Fruit fly (Drosophila melanogaster) Kc167 (cell line): ENCODE data around the gene Coq7.

ENCODE experiments used
- Myc ChIP-seq: fragments of >200 bp; optimal IDR thresholded peaks from 2 replicates; lab custom pipeline; 2017; ENCODE audit warnings: missing external identifiers
- Sin3A ChIP-seq: fragments of >200 bp; optimal IDR thresholded peaks from 2 replicates; lab custom pipeline; 2018; ENCODE audit warnings: missing external identifiers
- h ChIP-seq: fragments of >200 bp; optimal IDR thresholded peaks from 3 replicates; lab custom pipeline; 2018; ENCODE audit warnings: missing external identifiers
- insv ChIP-seq: fragments of >200 bp; optimal IDR thresholded peaks from 3 replicates; lab custom pipeline; 2018; ENCODE audit warnings: missing external identifiers
- psq ChIP-seq: fragments of >200 bp; optimal IDR thresholded peaks from 2 replicates; lab custom pipeline; 2017; ENCODE audit warnings: missing external identifiers
- ttk ChIP-seq: sonication (Bioruptor generic); optimal IDR thresholded peaks from 2 replicates; lab custom pipeline; 2017; ENCODE audit warnings: missing external identifiers

Gene Coq7

dm6 chrX:6778780-6779179, 7.8 kb downstream of the Coq7 start:
- TF ChIP-seq h (lab: Kevin White, UChicago), result no peak
- TF ChIP-seq ttk (lab: Kevin White, UChicago), result no peak
- no peak for TF ChIP-seq Myc
- no peak for TF ChIP-seq psq (lab: Kevin White, UChicago)
- no peak for TF ChIP-seq insv
- TF ChIP-seq Sin3A, result no peak

- TF ChIP-seq h (lab: Kevin White, UChicago) (no peak), insv (no peak)
Observed at dm6 chrX:6779609-6780139, 8.6 kb downstream of the Coq7 start, which contains the start of gene shf. Gene shf, minus strand, starts transcription at chrX:6779659.

- TF ChIP-seq h (lab: Kevin White, UChicago), result no peak
- TF ChIP-seq Myc, result no peak
- no peak for TF ChIP-seq ttk (lab: Kevin White, UChicago)
- TF ChIP-seq psq (lab: Kevin White, UChicago), result no peak
- TF ChIP-seq Sin3A, result no peak
Observed at dm6 chrX:6790944-6791343, 19.9 kb downstream of the Coq7 start.

- TF ChIP-seq Sin3A (no peak), psq (lab: Kevin White, UChicago) (no peak), Myc (no peak), h (lab: Kevin White, UChicago) (no peak), insv (no peak), ttk (lab: Kevin White, UChicago) (no peak)
Observed at dm6 chrX:6791531-6791930, 20.5 kb downstream of the Coq7 start.

- no peak for TF ChIP-seq Sin3A
- no peak for TF ChIP-seq Myc
- no peak for TF ChIP-seq psq (lab: Kevin White, UChicago)
- no peak for TF ChIP-seq h (lab: Kevin White, UChicago)
- no peak for TF ChIP-seq ttk (lab: Kevin White, UChicago)
- no peak for TF ChIP-seq insv
Observed at dm6 chrX:6792891-6793290, 21.9 kb downstream of the Coq7 start.

dm6 chrX:6793390-6793789, 22.4 kb downstream of the Coq7 start:
- TF ChIP-seq psq (lab: Kevin White, UChicago) (no peak), Sin3A (no peak), Myc (no peak), insv (no peak), h (lab: Kevin White, UChicago) (no peak), ttk (lab: Kevin White, UChicago) (no peak)

dm6 chrX:6794190-6794589, 23.2 kb downstream of the Coq7 start:
- no peak for TF ChIP-seq ttk (lab: Kevin White, UChicago)
- no peak for TF ChIP-seq Myc

- TF ChIP-seq h (lab: Kevin White, UChicago) (no peak), insv (no peak), Sin3A (no peak), Myc (no peak), ttk (lab: Kevin White, UChicago) (no peak), psq (lab: Kevin White, UChicago) (no peak)
Observed at dm6 chrX:6794826-6795225, 23.8 kb downstream of the Coq7 start.

dm6 chrX:6795987-6796691, 25.1 kb downstream of the Coq7 start:
- TF ChIP-seq insv (no peak), h (lab: Kevin White, UChicago) (no peak), Myc (no peak), Sin3A (no peak), psq (lab: Kevin White, UChicago) (no peak), ttk (lab: Kevin White, UChicago) (no peak)

- TF ChIP-seq psq (lab: Kevin White, UChicago), result no peak
- no peak for TF ChIP-seq insv
- TF ChIP-seq h (lab: Kevin White, UChicago), result no peak
- no peak for TF ChIP-seq Myc
- no peak for TF ChIP-seq Sin3A
- TF ChIP-seq ttk (lab: Kevin White, UChicago), result no peak
Observed at dm6 chrX:6796972-6797371, 25.9 kb downstream of the Coq7 start.

dm6 chrX:6799261-6800022, 28.4 kb downstream of the Coq7 start:
- TF ChIP-seq psq (lab: Kevin White, UChicago) (no peak), h (lab: Kevin White, UChicago) (no peak), insv (no peak), Sin3A (no peak), ttk (lab: Kevin White, UChicago) (no peak), Myc (no peak)

dm6 chrX:6800726-6801296, 29.8 kb downstream of the Coq7 start:
- TF ChIP-seq Myc (no peak), h (lab: Kevin White, UChicago) (no peak), insv (no peak), psq (lab: Kevin White, UChicago) (no peak), ttk (lab: Kevin White, UChicago) (no peak)
